Worm (Caenorhabditis elegans): ENCODE measurements around the gene Y43F8A.1.

Y43F8A.1 gene

ce11 chrV:19394750-19395149, 24.5 kb downstream of the Y43F8A.1 start, which contains the start of gene C25F9.8:
Gene C25F9.8, plus strand, starts transcription at chrV:19395050.
- no peak for TF ChIP-seq efl-1 (optimal IDR thresholded peaks at IDR 0.05)
- TF ChIP-seq efl-1 (GFP tag; optimal IDR thresholded peaks at IDR 0.05 in 1 of 2), result peak in 1 of 2 experiments; percentile 62
- TF ChIP-seq lsy-2 (tag; optimal IDR thresholded peaks at IDR 0.05), result no peak

- no peak for TF ChIP-seq nhr-76 (tag; optimal IDR thresholded peaks at IDR 0.05)
- no peak for TF ChIP-seq unc-62 (GFP tag; optimal IDR thresholded peaks at IDR 0.05)
- TF ChIP-seq irx-1 (tag; optimal IDR thresholded peaks at IDR 0.05), result no peak
- no peak for TF ChIP-seq isw-1 (GFP tag; IDR thresholded peaks at IDR 0.05)
- no peak for TF ChIP-seq snu-23 (GFP tag; optimal IDR thresholded peaks at IDR 0.05)
- no peak for TF ChIP-seq ceh-82 (tag; optimal IDR thresholded peaks at IDR 0.05)
- TF ChIP-seq tlp-1 (tag; optimal IDR thresholded peaks at IDR 0.05), result no peak
- no peak for TF ChIP-seq aha-1 (tag; optimal IDR thresholded peaks at IDR 0.05)
- no peak for TF ChIP-seq nhr-28 (tag; optimal IDR thresholded peaks at IDR 0.05)
- no peak for TF ChIP-seq efl-1 (optimal IDR thresholded peaks at IDR 0.05)
- peak in 1 of 2 experiments; percentile 52 for TF ChIP-seq efl-1 (GFP tag; optimal IDR thresholded peaks at IDR 0.05 in 1 of 2)
- peak; percentile 42 for TF ChIP-seq nhr-85 (tag)
- TF ChIP-seq egl-27 (tag; optimal IDR thresholded peaks at IDR 0.05), result no peak
Observed at ce11 chrV:19396576-19397313, 26.5 kb downstream of the Y43F8A.1 start.

- TF ChIP-seq unc-62 (GFP tag; optimal IDR thresholded peaks at IDR 0.05), result no peak
- no peak for TF ChIP-seq lin-39 (tag; optimal IDR thresholded peaks at IDR 0.05)
- no peak for TF ChIP-seq hpl-2 (GFP tag; optimal IDR thresholded peaks at IDR 0.05)
- TF ChIP-seq unc-86 (tag; optimal IDR thresholded peaks at IDR 0.05), result no peak
- TF ChIP-seq blmp-1 (tag; optimal IDR thresholded peaks at IDR 0.05), result no peak
- no peak for TF ChIP-seq swsn-7 (tag; optimal IDR thresholded peaks at IDR 0.05)
- TF ChIP-seq ets-5 (GFP tag; IDR thresholded peaks at IDR 0.05), result no peak
- no peak for TF ChIP-seq vab-15 (tag; optimal IDR thresholded peaks at IDR 0.05)
- no peak for TF ChIP-seq ces-1 (GFP tag; optimal IDR thresholded peaks at IDR 0.05)
- no peak for TF ChIP-seq lin-14 (GFP tag; optimal IDR thresholded peaks at IDR 0.05)
- no peak for TF ChIP-seq grh-1 (GFP tag; IDR thresholded peaks at IDR 0.05)
Observed at ce11 chrV:19398396-19398795, 28.1 kb downstream of the Y43F8A.1 start.

ce11 chrV:19398882-19399281, 28.6 kb downstream of the Y43F8A.1 start, which contains the start of gene C25F9.13:
Gene C25F9.13, minus strand, starts transcription at chrV:19398982.
- TF ChIP-seq ama-1 (optimal IDR thresholded peaks at IDR 0.05) (no peak), unc-98 (GFP tag; IDR thresholded peaks at IDR 0.05) (no peak), nhr-28 (tag; optimal IDR thresholded peaks at IDR 0.05) (no peak), nhr-90 (tag; optimal IDR thresholded peaks at IDR 0.05; ENCODE audit: poor library complexity) (no peak), ceh-90 (tag; optimal IDR thresholded peaks at IDR 0.05) (no peak), pax-3 (tag; optimal IDR thresholded peaks at IDR 0.05) (no peak), alr-1 (tag; optimal IDR thresholded peaks at IDR 0.05; ENCODE audit: borderline replicate concordance) (no peak), nhr-19 (GFP tag; conservative IDR thresholded peaks at IDR 0.05) (no peak), C16A3.4 (tag; optimal IDR thresholded peaks at IDR 0.05) (no peak), xbp-1 (tag; optimal IDR thresholded peaks at IDR 0.05) (no peak), tbx-2 (tag; optimal IDR thresholded peaks at IDR 0.05) (no peak), hlh-17 (GFP tag; optimal IDR thresholded peaks at IDR 0.05; ENCODE audit: borderline replicate concordance) (no peak)

ce11 chrV:19400619-19401018, 30.3 kb downstream of the Y43F8A.1 start, which contains the start of gene srw-86:
Gene srw-86, minus strand, starts transcription at chrV:19400719.
- TF ChIP-seq zag-1 (tag; optimal IDR thresholded peaks at IDR 0.05), result no peak
- no peak for TF ChIP-seq lir-3 (tag; optimal IDR thresholded peaks at IDR 0.05; ENCODE audit: poor library complexity)
- no peak for TF ChIP-seq unc-30 (tag; optimal IDR thresholded peaks at IDR 0.05)
- TF ChIP-seq sptf-1 (tag; optimal IDR thresholded peaks at IDR 0.05), result no peak
- no peak for TF ChIP-seq lin-39 (tag; optimal IDR thresholded peaks at IDR 0.05)
- no peak for TF ChIP-seq snu-23 (GFP tag; optimal IDR thresholded peaks at IDR 0.05)
- TF ChIP-seq egl-13 (tag; optimal IDR thresholded peaks at IDR 0.05), result no peak
- TF ChIP-seq ztf-4 (tag; optimal IDR thresholded peaks at IDR 0.05), result no peak
- TF ChIP-seq tlp-1 (tag; optimal IDR thresholded peaks at IDR 0.05), result no peak
- TF ChIP-seq ceh-82 (tag; optimal IDR thresholded peaks at IDR 0.05), result no peak
- no peak for TF ChIP-seq hpl-2 (GFP tag; optimal IDR thresholded peaks at IDR 0.05)
- TF ChIP-seq sox-4 (tag; optimal IDR thresholded peaks at IDR 0.05), result no peak

All from whole organism, L1 larva.